Fruit fly (Drosophila melanogaster) Kc167 (cell line): ENCODE measurements around the gene CG32984.

ENCODE experiments used
- Myc ChIP-seq: fragments of >200 bp; optimal IDR thresholded peaks from 2 replicates; lab custom pipeline; 2017; ENCODE audit warnings: missing external identifiers
- Sin3A ChIP-seq: fragments of >200 bp; optimal IDR thresholded peaks from 2 replicates; lab custom pipeline; 2018; ENCODE audit warnings: missing external identifiers
- h ChIP-seq: fragments of >200 bp; optimal IDR thresholded peaks from 3 replicates; lab custom pipeline; 2018; ENCODE audit warnings: missing external identifiers
- insv ChIP-seq: fragments of >200 bp; optimal IDR thresholded peaks from 3 replicates; lab custom pipeline; 2018; ENCODE audit warnings: missing external identifiers
- psq ChIP-seq: fragments of >200 bp; optimal IDR thresholded peaks from 2 replicates; lab custom pipeline; 2017; ENCODE audit warnings: missing external identifiers
- ttk ChIP-seq: sonication (Bioruptor generic); optimal IDR thresholded peaks from 2 replicates; lab custom pipeline; 2017; ENCODE audit warnings: missing external identifiers

CG32984 gene

dm6 chr2L:8959001-8959461 is 5.7 kb upstream of the CG32984 start, which contains the start of gene CG31886:
CG31886 (minus strand) TSS chr2L:8959051.
- TF ChIP-seq ttk (lab: Kevin White, UChicago) (no peak), Sin3A (lab: Kevin White, UChicago) (no peak), Myc (no peak), insv (no peak), psq (no peak), h (lab: Kevin White, UChicago) (no peak)

- TF ChIP-seq psq (no peak), insv (no peak), Sin3A (lab: Kevin White, UChicago) (no peak)
These were observed 2.5 kb upstream of the CG32984 start, which contains the start of the genes CG9525 and CG32985 for dm6 chr2L:8962254-8962653. CG9525 (minus strand) TSS chr2L:8962354. CG32985 (plus strand) TSS chr2L:8962533.

DNA sequence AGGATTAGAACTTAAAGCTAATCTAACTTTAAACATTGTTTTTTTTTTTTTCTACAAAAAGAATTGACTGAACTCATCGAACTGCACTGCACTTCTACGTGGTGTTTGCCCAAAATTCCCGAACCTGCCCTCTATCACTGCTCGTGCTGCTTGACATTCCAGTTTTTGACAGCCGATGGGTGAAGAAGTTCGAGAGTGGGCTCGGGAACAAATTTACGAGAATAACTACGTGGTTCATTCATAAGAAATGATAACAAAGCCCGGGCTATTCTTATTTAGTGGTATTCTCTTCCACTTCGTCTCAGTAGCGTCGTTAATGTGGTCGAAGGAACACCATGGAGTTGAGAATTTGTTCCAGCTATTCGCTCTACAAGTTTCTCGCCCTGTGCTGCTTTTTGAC is 2.5 kb downstream of the CG32984 start, which contains the start of gene CG18088:
Gene CG18088 (plus strand): TSS at position 301 of the 400 bp plus-strand sequence.
- no peak for TF ChIP-seq insv
- TF ChIP-seq h (lab: Kevin White, UChicago) = no peak
- TF ChIP-seq ttk (lab: Kevin White, UChicago) = no peak
- no peak for TF ChIP-seq psq
- TF ChIP-seq Myc = no peak
- TF ChIP-seq Sin3A (lab: Kevin White, UChicago) = no peak

DNA sequence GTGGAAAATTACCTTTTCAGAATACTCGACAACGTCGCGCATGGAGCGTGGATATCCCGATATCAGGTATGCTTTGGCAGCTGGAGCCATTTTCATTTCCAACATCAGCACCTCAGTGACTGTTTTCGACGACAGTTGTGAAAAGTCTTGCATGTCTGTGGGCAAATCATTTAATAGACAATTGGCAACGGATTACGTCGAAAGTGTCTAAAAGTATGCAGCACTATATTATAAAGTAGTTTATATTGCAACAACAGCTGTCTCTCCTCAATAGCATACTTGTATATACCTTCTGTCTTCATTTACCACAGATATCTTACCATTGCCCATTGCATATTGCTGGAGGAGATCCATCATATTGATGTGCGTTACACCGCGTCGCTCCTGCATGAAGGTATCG is 8.1 kb downstream of the CG32984 start:
- no peak for TF ChIP-seq Myc
- TF ChIP-seq psq = no peak
- no peak for TF ChIP-seq insv
- TF ChIP-seq h (lab: Kevin White, UChicago) = no peak
- no peak for TF ChIP-seq ttk (lab: Kevin White, UChicago)
- no peak for TF ChIP-seq Sin3A (lab: Kevin White, UChicago)

DNA sequence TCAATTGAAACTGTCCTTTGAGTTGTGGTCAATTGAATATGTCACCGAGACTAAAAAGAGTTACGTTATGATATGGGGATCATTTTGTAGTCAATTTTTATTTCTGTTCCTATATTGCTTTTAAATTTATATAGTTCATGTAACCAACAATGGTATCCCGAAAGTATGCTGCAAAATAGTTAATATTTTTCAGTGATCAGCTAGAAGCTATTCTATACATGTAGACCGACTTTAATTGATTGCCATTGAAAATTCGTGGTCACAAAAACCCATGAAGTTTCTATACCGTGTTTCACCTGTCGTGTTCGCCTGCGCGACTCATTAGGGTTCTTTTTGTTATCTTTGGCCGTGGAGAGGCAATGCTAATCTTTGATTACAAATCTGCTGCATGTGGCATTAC is 9.7 kb downstream of the CG32984 start:
- TF ChIP-seq Sin3A (lab: Kevin White, UChicago) = no peak
- TF ChIP-seq psq = no peak
- TF ChIP-seq insv = no peak
- no peak for TF ChIP-seq h (lab: Kevin White, UChicago)
- TF ChIP-seq Myc = no peak
- no peak for TF ChIP-seq ttk (lab: Kevin White, UChicago)

- TF ChIP-seq psq (no peak), h (lab: Kevin White, UChicago) (no peak), ttk (lab: Kevin White, UChicago) (no peak), insv (no peak), Sin3A (lab: Kevin White, UChicago) (no peak), Myc (no peak)
These were observed 10.6 kb downstream of the CG32984 start, which contains the start of gene CG9541 for dm6 chr2L:8975328-8975727. CG9541 (minus strand) TSS chr2L:8975428.

dm6 chr2L:8980359-8980758 is 15.6 kb downstream of the CG32984 start, which contains the start of gene CG18662:
CG18662 (plus strand) TSS chr2L:8980659.
- TF ChIP-seq Sin3A (lab: Kevin White, UChicago) (no peak), ttk (lab: Kevin White, UChicago) (no peak), h (lab: Kevin White, UChicago) (no peak), psq (no peak), Myc (no peak), insv (no peak)

DNA sequence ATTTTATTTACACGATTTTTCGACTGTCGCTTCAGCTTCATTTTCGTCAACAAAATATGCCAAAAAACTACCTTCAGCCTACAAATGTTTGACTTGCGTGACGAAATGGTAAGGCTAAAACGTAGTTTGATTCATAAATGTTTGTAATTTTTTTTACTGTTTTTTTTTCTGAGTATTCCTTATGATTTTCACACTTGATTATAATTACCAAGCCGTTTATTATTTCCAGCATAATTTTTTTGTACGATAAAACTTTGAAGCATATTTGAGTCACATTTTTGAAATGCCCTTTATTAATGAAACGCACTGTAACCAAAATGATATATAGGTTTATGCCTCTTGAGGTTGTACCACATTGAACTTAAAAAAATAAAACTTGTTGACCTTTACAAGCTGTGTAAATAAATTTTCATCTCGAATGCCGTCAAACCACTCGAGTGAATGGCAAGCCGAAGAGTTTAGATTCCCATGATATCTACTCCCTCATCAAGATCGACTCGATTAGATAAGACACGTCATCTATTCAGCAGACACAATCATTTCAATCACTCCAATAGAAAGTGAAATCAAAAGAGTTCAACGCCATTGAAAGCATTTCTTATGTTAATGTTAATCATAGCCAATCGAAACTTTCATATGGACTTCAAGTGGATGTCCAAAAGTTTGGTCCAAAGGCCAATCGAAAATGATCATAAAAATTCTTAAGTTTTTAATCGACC is 18.0 kb downstream of the CG32984 start:
- TF ChIP-seq Sin3A (lab: Kevin White, UChicago) (no peak), insv (no peak), Myc (no peak), ttk (lab: Kevin White, UChicago) (no peak), h (lab: Kevin White, UChicago) (no peak), psq (no peak)

DNA sequence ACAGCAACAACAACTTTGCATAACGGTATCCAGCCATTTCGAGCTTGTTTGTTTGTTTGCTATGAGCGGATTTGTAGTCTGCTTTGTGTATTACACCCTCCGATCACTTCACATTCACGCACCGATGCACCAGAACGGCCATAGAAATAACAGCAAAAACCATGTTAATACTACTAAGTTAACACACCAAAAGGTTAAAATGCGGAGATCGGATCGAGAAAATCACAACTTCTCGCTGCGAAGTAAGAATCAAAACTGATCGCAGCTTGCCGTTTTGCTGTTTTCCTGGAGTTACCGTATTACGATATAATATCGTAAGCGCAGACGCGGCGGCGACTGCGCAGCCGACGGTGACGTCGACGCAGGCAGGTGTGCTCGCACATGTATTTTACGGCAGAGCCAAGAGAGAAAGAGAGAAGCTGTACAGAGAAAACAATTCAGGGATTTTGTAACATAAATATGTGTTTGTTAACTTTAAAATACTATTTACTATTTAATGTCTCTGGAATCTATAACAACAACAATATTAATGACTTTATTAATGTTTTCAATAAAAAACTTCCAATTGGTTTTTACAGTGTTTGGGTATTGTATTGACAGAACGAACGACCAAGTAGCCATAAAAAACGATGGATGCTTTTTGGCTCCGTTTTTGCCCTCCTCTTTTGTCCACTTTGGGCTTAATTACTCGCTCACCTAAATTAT is 20.0 kb downstream of the CG32984 start, which contains the start of gene CG13101:
Gene CG13101 (minus strand): TSS at position 259 of the 705 bp plus-strand sequence.
- TF ChIP-seq Myc (no peak), h (lab: Kevin White, UChicago) (no peak), psq (no peak), ttk (lab: Kevin White, UChicago) (no peak)

DNA sequence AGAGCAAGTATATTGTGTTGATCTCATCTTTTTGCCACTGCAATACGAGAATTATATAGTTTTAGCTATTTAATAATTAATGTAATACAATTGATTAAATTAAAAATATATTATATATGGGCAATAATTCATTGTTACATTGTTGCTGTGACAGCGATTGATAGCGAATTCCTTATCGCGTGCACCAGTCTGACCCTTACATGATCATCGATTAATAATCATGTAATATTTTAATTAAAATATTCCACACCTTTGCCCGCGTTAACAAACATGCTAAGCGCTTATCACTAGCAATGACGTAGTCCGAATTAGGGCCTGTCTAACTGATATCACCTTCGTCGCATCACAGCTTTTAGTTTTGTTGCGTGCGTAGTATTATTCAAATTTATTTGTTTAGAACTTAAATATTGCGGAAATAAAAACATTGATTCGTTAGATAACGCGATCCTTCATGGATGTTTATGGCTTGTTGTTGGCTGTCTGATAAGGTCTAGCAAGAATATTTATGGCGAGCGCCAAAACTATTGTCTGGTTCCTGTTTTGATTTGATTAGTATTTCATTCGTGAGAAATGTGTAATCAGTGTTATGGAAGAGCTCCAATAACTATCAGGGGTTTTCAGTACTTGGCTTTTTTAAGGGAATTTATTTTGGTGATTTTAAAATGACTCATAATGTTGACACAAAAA is 22.6 kb downstream of the CG32984 start:
- TF ChIP-seq h (lab: Kevin White, UChicago) = no peak
- no peak for TF ChIP-seq Myc
- no peak for TF ChIP-seq insv
- TF ChIP-seq ttk (lab: Kevin White, UChicago) = no peak
- no peak for TF ChIP-seq psq
- TF ChIP-seq Sin3A (lab: Kevin White, UChicago) = no peak

- TF ChIP-seq h (lab: Kevin White, UChicago) (no peak), insv (no peak), psq (no peak), Sin3A (lab: Kevin White, UChicago) (no peak), ttk (lab: Kevin White, UChicago) (no peak), Myc (no peak)
These were observed 24.4 kb downstream of the CG32984 start, which contains the start of gene rost for dm6 chr2L:8989037-8989591. rost (minus strand) TSS chr2L:8989539.

- no peak for TF ChIP-seq ttk (lab: Kevin White, UChicago)
These were observed 26.8 kb downstream of the CG32984 start, which contains the start of gene CG9555 for dm6 chr2L:8991583-8991982. CG9555 (plus strand) TSS chr2L:8991735.
